Worm (Caenorhabditis elegans): ENCODE data around the gene snu-66.

The snu-66 gene

DNA sequence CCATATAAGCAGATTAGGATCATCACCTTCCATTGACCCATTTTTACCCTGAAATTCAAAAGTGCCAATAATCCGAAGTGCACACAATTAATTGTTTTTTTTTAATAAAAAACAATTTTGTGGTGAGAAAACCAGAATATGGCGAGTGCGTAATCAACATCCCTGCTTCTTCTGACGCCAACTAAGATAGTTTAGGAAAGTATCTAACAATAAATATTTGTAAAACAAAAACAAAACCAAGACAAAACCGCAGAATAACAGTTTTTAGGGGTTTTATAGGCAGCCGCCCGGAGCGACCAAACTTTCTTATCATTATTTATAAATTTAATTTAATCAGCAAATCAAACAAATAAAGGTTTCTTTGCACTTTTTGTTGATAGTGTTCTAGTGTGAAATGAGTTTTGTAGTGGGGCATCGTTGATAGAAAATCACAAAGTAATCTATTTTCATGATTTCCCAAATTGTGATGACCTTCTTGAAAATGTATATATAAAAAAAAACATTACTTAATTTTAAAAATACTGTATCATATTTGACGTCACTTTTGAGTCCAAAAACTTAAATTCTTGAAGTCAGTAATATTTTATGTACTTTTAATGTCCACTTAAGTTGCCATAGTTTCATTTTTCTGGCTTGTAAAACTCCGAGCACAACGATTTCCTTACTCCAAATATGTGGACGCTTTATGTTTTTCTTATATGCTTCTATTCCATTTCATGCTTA, 34.4 kb upstream of the snu-66 start, which contains the start of the genes folt-3 and clec-214:
folt-3 (minus strand) TSS at position 51 of the 723 bp plus-strand sequence.
clec-214 (plus strand) TSS at position 673 of the 723 bp plus-strand sequence.
- no peak for TF ChIP-seq nhr-2 (tag; optimal IDR thresholded peaks at IDR 0.05)
- no peak for TF ChIP-seq flh-1 (GFP tag; optimal IDR thresholded peaks at IDR 0.05)
- no peak for TF ChIP-seq unc-39 (tag; optimal IDR thresholded peaks at IDR 0.05)
- TF ChIP-seq snpc-4 (tag; optimal IDR thresholded peaks at IDR 0.05): no peak
- no peak for TF ChIP-seq pha-4 (tag; optimal IDR thresholded peaks at IDR 0.05)
- no peak for TF ChIP-seq nhr-12 (tag; optimal IDR thresholded peaks at IDR 0.05)
- TF ChIP-seq ceh-83 (GFP tag; optimal IDR thresholded peaks at IDR 0.05): no peak
- TF ChIP-seq elt-1 (tag; optimal IDR thresholded peaks at IDR 0.05; ENCODE audit: borderline replicate concordance, insufficient read depth): no peak
- no peak for TF ChIP-seq tbx-8 (GFP tag; optimal IDR thresholded peaks at IDR 0.05)
- no peak for TF ChIP-seq ceh-43 (GFP tag; optimal IDR thresholded peaks at IDR 0.05)
- no peak for TF ChIP-seq unc-62 (GFP tag; optimal IDR thresholded peaks at IDR 0.05)
- no peak for TF ChIP-seq cnd-1 (tag; optimal IDR thresholded peaks at IDR 0.05)
- TF ChIP-seq nhr-28 (tag; optimal IDR thresholded peaks at IDR 0.05): no peak
- TF ChIP-seq ceh-39 (tag; optimal IDR thresholded peaks at IDR 0.05): no peak
- TF ChIP-seq lsy-2 (tag; optimal IDR thresholded peaks at IDR 0.05): no peak
- TF ChIP-seq zip-8 (tag; optimal IDR thresholded peaks at IDR 0.05): no peak
- no peak for TF ChIP-seq hlh-1 (tag; optimal IDR thresholded peaks at IDR 0.05)
- TF ChIP-seq ces-1 (GFP tag; optimal IDR thresholded peaks at IDR 0.05): no peak
- TF ChIP-seq lin-32 (GFP tag; optimal IDR thresholded peaks at IDR 0.05): no peak

- TF ChIP-seq unc-39 (tag; optimal IDR thresholded peaks at IDR 0.05) (no peak), elt-1 (tag; optimal IDR thresholded peaks at IDR 0.05; ENCODE audit: borderline replicate concordance, insufficient read depth) (no peak), elt-3 (tag; optimal IDR thresholded peaks at IDR 0.05) (no peak), blmp-1 (tag; optimal IDR thresholded peaks at IDR 0.05) (no peak), sptf-1 (tag; optimal IDR thresholded peaks at IDR 0.05) (no peak), hlh-1 (tag; optimal IDR thresholded peaks at IDR 0.05) (no peak), mls-2 (tag; optimal IDR thresholded peaks at IDR 0.05) (no peak), lsy-2 (tag; optimal IDR thresholded peaks at IDR 0.05) (no peak), unc-62 (GFP tag; optimal IDR thresholded peaks at IDR 0.05) (no peak), pha-4 (tag; optimal IDR thresholded peaks at IDR 0.05) (no peak), tbx-8 (GFP tag; optimal IDR thresholded peaks at IDR 0.05) (no peak)
These were observed 29.4 kb upstream of the snu-66 start, which contains the start of gene clec-213 for ce11 chrV:7604858-7605257. Gene clec-213, plus strand, starts transcription at chrV:7605158.

ce11 chrV:7603404-7603803, 27.9 kb upstream of the snu-66 start, which contains the start of gene C50E3.11:
Gene C50E3.11, minus strand, starts transcription at chrV:7603486.
- TF ChIP-seq unc-62 (GFP tag; optimal IDR thresholded peaks at IDR 0.05) (no peak), ceh-83 (GFP tag; optimal IDR thresholded peaks at IDR 0.05) (no peak), ceh-43 (GFP tag; optimal IDR thresholded peaks at IDR 0.05) (no peak), blmp-1 (tag; optimal IDR thresholded peaks at IDR 0.05) (no peak), lin-32 (GFP tag; optimal IDR thresholded peaks at IDR 0.05) (no peak), nhr-12 (tag; optimal IDR thresholded peaks at IDR 0.05) (no peak), mep-1 (tag; optimal IDR thresholded peaks at IDR 0.05) (no peak), ceh-39 (tag; optimal IDR thresholded peaks at IDR 0.05) (no peak)

- TF ChIP-seq zip-8 (tag; optimal IDR thresholded peaks at IDR 0.05) (no peak), mep-1 (tag; optimal IDR thresholded peaks at IDR 0.05) (no peak), ceh-83 (GFP tag; optimal IDR thresholded peaks at IDR 0.05) (no peak), drap-1 (GFP tag; optimal IDR thresholded peaks at IDR 0.05) (no peak), M03D4.4 (tag; optimal IDR thresholded peaks at IDR 0.05) (no peak), cnd-1 (tag; optimal IDR thresholded peaks at IDR 0.05) (no peak), hlh-1 (tag; optimal IDR thresholded peaks at IDR 0.05) (no peak), nhr-237 (tag; optimal IDR thresholded peaks at IDR 0.05) (no peak)
These were observed 26.0 kb upstream of the snu-66 start, which contains the start of gene scl-26 for ce11 chrV:7601443-7601842. Gene scl-26, minus strand, starts transcription at chrV:7601543.

DNA sequence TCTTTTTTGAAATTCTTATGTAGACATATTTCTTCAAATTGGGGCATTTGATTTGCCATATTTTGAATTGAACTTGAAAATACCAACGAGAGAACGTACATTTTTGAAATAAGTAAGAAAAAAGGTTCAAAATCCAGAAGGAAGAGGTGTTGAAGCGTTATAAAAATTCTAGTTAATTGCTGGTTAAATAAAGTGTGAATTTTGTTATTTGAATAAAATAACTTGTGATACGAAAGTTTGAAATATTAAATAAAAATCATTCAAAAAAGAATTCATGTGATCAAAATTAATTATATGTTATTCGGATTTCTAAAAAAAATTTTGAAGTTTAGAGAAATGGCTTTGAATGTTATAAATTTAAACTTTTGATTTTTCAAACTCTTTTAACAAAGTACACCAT, 24.7 kb upstream of the snu-66 start, which contains the start of gene C50E3.9:
C50E3.9 (minus strand) TSS at position 101 of the 400 bp plus-strand sequence.
- TF ChIP-seq nhr-28 (tag; optimal IDR thresholded peaks at IDR 0.05): no peak
- no peak for TF ChIP-seq bed-3 (GFP tag; optimal IDR thresholded peaks at IDR 0.05)
- no peak for TF ChIP-seq lsy-2 (tag; optimal IDR thresholded peaks at IDR 0.05)
- TF ChIP-seq mls-2 (tag; optimal IDR thresholded peaks at IDR 0.05): no peak
- no peak for TF ChIP-seq mep-1 (tag; optimal IDR thresholded peaks at IDR 0.05)
- no peak for TF ChIP-seq ceh-43 (GFP tag; optimal IDR thresholded peaks at IDR 0.05)
- TF ChIP-seq ces-1 (GFP tag; optimal IDR thresholded peaks at IDR 0.05): no peak
- TF ChIP-seq flh-1 (GFP tag; optimal IDR thresholded peaks at IDR 0.05): no peak
- TF ChIP-seq elt-3 (tag; optimal IDR thresholded peaks at IDR 0.05): no peak
- TF ChIP-seq lin-32 (GFP tag; optimal IDR thresholded peaks at IDR 0.05): no peak
- no peak for TF ChIP-seq cnd-1 (tag; optimal IDR thresholded peaks at IDR 0.05)
- no peak for TF ChIP-seq ceh-39 (tag; optimal IDR thresholded peaks at IDR 0.05)
- TF ChIP-seq nhr-12 (tag; optimal IDR thresholded peaks at IDR 0.05): no peak
- no peak for TF ChIP-seq sem-2 (GFP tag; optimal IDR thresholded peaks at IDR 0.05)
- TF ChIP-seq zip-8 (tag; optimal IDR thresholded peaks at IDR 0.05): no peak
- TF ChIP-seq ztf-11 (tag; optimal IDR thresholded peaks at IDR 0.05): no peak
- no peak for TF ChIP-seq nhr-237 (tag; optimal IDR thresholded peaks at IDR 0.05)
- no peak for TF ChIP-seq elt-1 (tag; optimal IDR thresholded peaks at IDR 0.05; ENCODE audit: borderline replicate concordance, insufficient read depth)
- TF ChIP-seq mab-5 (tag; optimal IDR thresholded peaks at IDR 0.05): no peak
- TF ChIP-seq unc-120 (tag; optimal IDR thresholded peaks at IDR 0.05; ENCODE audit: poor library complexity, severe bottlenecking): no peak

Measured in whole organism, mixed stage, embryonic.